Fruit fly (Drosophila melanogaster) whole organism, embryonic: Measurements from ENCODE around the gene mgr.
A peak's percentile ranks its signal among the peaks of the same experiment; 100 is the strongest.

Experiments
- CG10979 ChIP-seq: fragments of 200-800 bp; sonication (Bioruptor generic); optimal IDR thresholded peaks from 2 replicates; lab custom pipeline; 2018; ENCODE audit warnings: missing biosample characterization, mild to moderate bottlenecking, missing genetic modification characterization, moderate library complexity
- CG11696 ChIP-seq: fragments of 200-800 bp; sonication (Bioruptor generic); IDR thresholded peaks from 2 replicates; pipeline ENCODE4 v1.3.6; 2022; ENCODE audit warnings: missing biosample characterization, missing genetic modification characterization
- CG11723 ChIP-seq: fragments of 200-800 bp; sonication (Bioruptor generic); optimal IDR thresholded peaks from 2 replicates; lab custom pipeline; 2017; ENCODE audit warnings: missing biosample characterization, mild to moderate bottlenecking, missing genetic modification characterization
- CG12071 ChIP-seq: fragments of 200-800 bp; sonication (Bioruptor generic); optimal IDR thresholded peaks from 3 replicates; lab custom pipeline; 2018; ENCODE audit warnings: missing biosample characterization, mild to moderate bottlenecking, missing genetic modification characterization
- CG15073 ChIP-seq: fragments of 200-800 bp; sonication (Bioruptor generic); optimal IDR thresholded peaks from 2 replicates; lab custom pipeline; 2016; ENCODE audit warnings: missing biosample characterization, missing genetic modification characterization
- CG30403 ChIP-seq: fragments of 200-800 bp; sonication (Bioruptor generic); optimal IDR thresholded peaks from 3 replicates; lab custom pipeline; 2016; ENCODE audit warnings: missing biosample characterization, missing genetic modification characterization
- CG3065 ChIP-seq: fragments of 200-800 bp; sonication (Bioruptor generic); optimal IDR thresholded peaks from 2 replicates; lab custom pipeline; 2016; ENCODE audit warnings: missing biosample characterization, missing genetic modification characterization
- CG32772 ChIP-seq: fragments of 200-800 bp; sonication (Bioruptor generic); IDR thresholded peaks from 2 replicates; pipeline ENCODE4 v1.3.6; 2022; ENCODE audit warnings: missing biosample characterization, missing genetic modification characterization
- CG33213 ChIP-seq: fragments of 200-800 bp; sonication (Bioruptor generic); optimal IDR thresholded peaks from 3 replicates; lab custom pipeline; 2016; ENCODE audit warnings: missing biosample characterization, missing genetic modification characterization
- CG4328 ChIP-seq: fragments of 200-800 bp; sonication (Bioruptor generic); optimal IDR thresholded peaks from 3 replicates; lab custom pipeline; 2017; ENCODE audit warnings: missing biosample characterization, missing genetic modification reagents, missing genetic modification characterization
- CG43689 ChIP-seq: fragments of 200-800 bp; sonication (Bioruptor generic); IDR thresholded peaks from 2 replicates; pipeline ENCODE4 v1.3.6; 2022; ENCODE audit warnings: missing biosample characterization, missing genetic modification characterization
- CG4424 ChIP-seq: fragments of 200-800 bp; sonication (Bioruptor generic); optimal IDR thresholded peaks from 3 replicates; lab custom pipeline; 2016; ENCODE audit warnings: missing biosample characterization, missing genetic modification characterization
- CG6765 ChIP-seq: fragments of 200-800 bp; sonication (Bioruptor generic); optimal IDR thresholded peaks from 3 replicates; lab custom pipeline; 2017; ENCODE audit warnings: missing biosample characterization, mild to moderate bottlenecking, missing genetic modification characterization
- CG6791 ChIP-seq: fragments of 200-800 bp; sonication (Bioruptor generic); IDR thresholded peaks from 3 replicates; pipeline ENCODE4 v1.3.6; 2022; ENCODE audit warnings: missing biosample characterization, missing genetic modification characterization; ENCODE audit not compliant: partially characterized antibody
- CG7556 ChIP-seq: fragments of 200-800 bp; sonication (Bioruptor generic); optimal IDR thresholded peaks from 2 replicates; lab custom pipeline; 2017; ENCODE audit warnings: missing biosample characterization, mild to moderate bottlenecking, missing genetic modification characterization
- CG7987 ChIP-seq: fragments of 200-800 bp; sonication (Bioruptor generic); optimal IDR thresholded peaks from 2 replicates; lab custom pipeline; 2018; ENCODE audit warnings: missing biosample characterization, mild to moderate bottlenecking, missing genetic modification characterization, moderate library complexity
- CG8281 ChIP-seq: fragments of 200-800 bp; sonication (Bioruptor generic); optimal IDR thresholded peaks from 2 replicates; lab custom pipeline; 2018; ENCODE audit warnings: missing biosample characterization, mild to moderate bottlenecking, missing genetic modification characterization, moderate library complexity
- CG9215 ChIP-seq: fragments of 200-800 bp; sonication (Bioruptor generic); IDR thresholded peaks from 2 replicates; pipeline ENCODE4 v1.3.6; 2022; ENCODE audit warnings: missing biosample characterization, missing genetic modification characterization
- Dll ChIP-seq: fragments of 200-800 bp; sonication (Bioruptor generic); IDR thresholded peaks from 4 replicates; pipeline ENCODE4 v1.3.6; 2022; ENCODE audit warnings: missing biosample characterization, missing genetic modification characterization; ENCODE audit not compliant: partially characterized antibody
- Dp ChIP-seq: fragments of 200-800 bp; sonication (Bioruptor generic); optimal IDR thresholded peaks from 2 replicates; lab custom pipeline; 2018; ENCODE audit warnings: missing biosample characterization, mild to moderate bottlenecking, missing genetic modification characterization, moderate library complexity
- Ets97D ChIP-seq: fragments of 200-800 bp; sonication (Bioruptor generic); optimal IDR thresholded peaks from 3 replicates; lab custom pipeline; 2016; ENCODE audit warnings: missing biosample characterization, missing genetic modification characterization
- Fer2 ChIP-seq: fragments of 200-800 bp; sonication (Bioruptor generic); optimal IDR thresholded peaks from 2 replicates; lab custom pipeline; 2018; ENCODE audit warnings: missing biosample characterization, mild to moderate bottlenecking, missing genetic modification characterization, moderate library complexity
- Hr39 ChIP-seq: fragments of >200 bp; optimal IDR thresholded peaks from 2 replicates; lab custom pipeline; 2017
- MESR4 ChIP-seq: fragments of 200-800 bp; sonication (Bioruptor generic); optimal IDR thresholded peaks from 2 replicates; lab custom pipeline; 2018; ENCODE audit warnings: missing biosample characterization, mild to moderate bottlenecking, missing genetic modification characterization, moderate library complexity
- Med ChIP-seq: fragments of 200-800 bp; sonication (Bioruptor generic); peaks from one replicate; lab custom pipeline; 2016; ENCODE audit warnings: missing biosample characterization, missing genetic modification characterization, mild to moderate bottlenecking, inconsistent platforms, moderate library complexity
- NFAT ChIP-seq: fragments of 200-800 bp; sonication (Bioruptor generic); IDR thresholded peaks from 2 replicates; pipeline ENCODE4 v1.3.6; 2022; ENCODE audit warnings: missing biosample characterization, missing genetic modification characterization
- NfI ChIP-seq: fragments of 200-800 bp; sonication (Bioruptor generic); optimal IDR thresholded peaks from 3 replicates; lab custom pipeline; 2018; ENCODE audit warnings: missing biosample characterization, mild to moderate bottlenecking, missing genetic modification characterization, moderate library complexity
- Ravus ChIP-seq: fragments of 200-800 bp; sonication (Bioruptor generic); IDR thresholded peaks from 2 replicates; pipeline ENCODE4 v1.3.6; 2022; ENCODE audit warnings: missing biosample characterization, missing genetic modification characterization
- Xrp1 ChIP-seq: fragments of 200-800 bp; sonication (Bioruptor generic); IDR thresholded peaks from 2 replicates; pipeline ENCODE4 v1.3.6; 2022; ENCODE audit warnings: missing biosample characterization, missing genetic modification characterization
- ap ChIP-seq: fragments of 200-800 bp; sonication (Bioruptor generic); IDR thresholded peaks from 2 replicates; pipeline ENCODE4 v1.3.6; 2022; ENCODE audit warnings: missing biosample characterization, missing genetic modification characterization
- bbx ChIP-seq: fragments of 200-800 bp; sonication (Bioruptor generic); IDR thresholded peaks from 2 replicates; pipeline ENCODE4 v1.3.6; 2022; ENCODE audit warnings: missing biosample characterization, missing genetic modification characterization; ENCODE audit not compliant: partially characterized antibody
- br ChIP-seq: fragments of >200 bp; optimal IDR thresholded peaks from 2 replicates; lab custom pipeline; 2017
- btn ChIP-seq: fragments of 200-800 bp; sonication (Bioruptor generic); optimal IDR thresholded peaks from 2 replicates; lab custom pipeline; 2016; ENCODE audit warnings: missing biosample characterization, missing genetic modification characterization
- crp ChIP-seq, 2 experiments: fragments of 200-800 bp; sonication (Bioruptor generic); optimal IDR thresholded peaks; 2 replicates in 1 of 2; 3 replicates in 1 of 2; lab custom pipeline; 2017; ENCODE audit warnings: missing biosample characterization in 2 of 2, missing genetic modification characterization in 2 of 2, mild to moderate bottlenecking in 1 of 2, moderate library complexity in 1 of 2
- cwo ChIP-seq: fragments of 200-800 bp; sonication (Bioruptor generic); optimal IDR thresholded peaks from 3 replicates; lab custom pipeline; 2017; ENCODE audit warnings: missing biosample characterization, missing genetic modification characterization, mild to moderate bottlenecking, moderate library complexity, missing genetic modification reagents
- dimm ChIP-seq: fragments of 200-800 bp; sonication (Bioruptor generic); IDR thresholded peaks from 2 replicates; pipeline ENCODE4 v1.3.6; 2022; ENCODE audit warnings: missing biosample characterization, missing genetic modification characterization
- gcm ChIP-seq: fragments of 200-800 bp; sonication (Bioruptor generic); optimal IDR thresholded peaks from 2 replicates; lab custom pipeline; 2019; ENCODE audit warnings: missing biosample characterization, mild to moderate bottlenecking, missing genetic modification characterization, moderate library complexity
- lmd ChIP-seq: fragments of 200-800 bp; sonication (Bioruptor generic); IDR thresholded peaks from 2 replicates; pipeline ENCODE4 v1.3.6; 2022; ENCODE audit warnings: missing biosample characterization, missing genetic modification characterization
- lola ChIP-seq, 3 experiments: fragments of >200 bp in 2 of 3; fragments of 200-800 bp in 1 of 3; sonication (Bioruptor generic) in 1 of 3; optimal IDR thresholded peaks; 2 replicates each; lab custom pipeline; 2017 to 2019; ENCODE audit warnings: missing biosample characterization in 3 of 3, missing genetic modification characterization in 3 of 3, mild to moderate bottlenecking in 1 of 3, moderate library complexity in 1 of 3
- mld ChIP-seq: fragments of 200-800 bp; sonication (Bioruptor generic); IDR thresholded peaks from 3 replicates; pipeline ENCODE4 v1.3.6; 2022; ENCODE audit warnings: missing biosample characterization, missing genetic modification characterization; ENCODE audit not compliant: partially characterized antibody
- otp ChIP-seq: fragments of 200-800 bp; sonication (Bioruptor generic); IDR thresholded peaks from 3 replicates; pipeline ENCODE4, ENCODE4 v1.3.6; 2022; ENCODE audit warnings: missing biosample characterization, missing genetic modification characterization
- pho ChIP-seq: fragments of 200-800 bp; sonication (Bioruptor generic); optimal IDR thresholded peaks from 2 replicates; lab custom pipeline; 2016; ENCODE audit warnings: missing biosample characterization, missing genetic modification characterization
- ssp ChIP-seq: fragments of 200-800 bp; sonication (Bioruptor generic); IDR thresholded peaks from 2 replicates; pipeline ENCODE4 v1.3.6; 2022; ENCODE audit warnings: missing biosample characterization, missing genetic modification characterization
- tin ChIP-seq: fragments of 200-800 bp; sonication (Bioruptor generic); optimal IDR thresholded peaks from 3 replicates; lab custom pipeline; 2016; ENCODE audit warnings: missing biosample characterization, missing genetic modification characterization
- tio ChIP-seq: fragments of 200-800 bp; sonication (Bioruptor generic); optimal IDR thresholded peaks from 2 replicates; lab custom pipeline; 2017; ENCODE audit warnings: missing biosample characterization, missing genetic modification characterization, inconsistent platforms
- tna ChIP-seq: fragments of 200-800 bp; sonication (Bioruptor generic); IDR thresholded peaks from 2 replicates; pipeline ENCODE4 v1.3.6; 2022; ENCODE audit warnings: missing biosample characterization, missing genetic modification characterization; ENCODE audit not compliant: partially characterized antibody
- trh ChIP-seq: fragments of 200-800 bp; sonication (Bioruptor generic); optimal IDR thresholded peaks from 2 replicates; lab custom pipeline; 2016; ENCODE audit warnings: missing biosample characterization, missing genetic modification characterization
- twi ChIP-seq: fragments of 200-800 bp; optimal IDR thresholded peaks from 2 replicates; lab custom pipeline; 2019; ENCODE audit warnings: missing biosample characterization, mild to moderate bottlenecking, missing genetic modification characterization, moderate library complexity
- vnd ChIP-seq: fragments of 200-800 bp; sonication (Bioruptor generic); IDR thresholded peaks from 3 replicates; pipeline ENCODE4 v1.3.6; 2022; ENCODE audit warnings: missing biosample characterization, missing genetic modification characterization; ENCODE audit not compliant: partially characterized antibody
- zfh1 ChIP-seq: fragments of 200-800 bp; sonication (Bioruptor generic); IDR thresholded peaks from 3 replicates; pipeline ENCODE4 v1.3.6; 2022; ENCODE audit warnings: missing biosample characterization, missing genetic modification characterization
- zfh2 ChIP-seq: fragments of 200-800 bp; sonication (Bioruptor generic); optimal IDR thresholded peaks from 2 replicates; lab custom pipeline; 2016; ENCODE audit warnings: missing biosample characterization, missing genetic modification characterization

Gene mgr

dm6 chr3R:11392805-11393204, 16.9 kb downstream of the mgr start (continued):
- TF ChIP-seq zfh2 (GFP tag; lab: Kevin White, UChicago) = no peak
- peak; percentile 45; the same call in 1 of the 2 replicates for TF ChIP-seq ssp (GFP tag; lab: Robert Waterston, UW)
- TF ChIP-seq CG33213 = peak; percentile 83
- TF ChIP-seq CG7556 (GFP tag; lab: Kevin White, UChicago) = no peak
- no peak for TF ChIP-seq crp (GFP tag; optimal IDR thresholded peaks at IDR 0.05; lab: Kevin White, UChicago)
- peak; percentile 57 for TF ChIP-seq CG32772 (GFP tag; lab: Robert Waterston, UW)
- TF ChIP-seq mld (GFP tag; lab: Robert Waterston, UW) = no peak
- TF ChIP-seq btn (GFP tag; lab: Kevin White, UChicago) = peak; percentile 64
- TF ChIP-seq tin (GFP tag; lab: Kevin White, UChicago) = peak; percentile 57
- peak; percentile 67 for TF ChIP-seq ap
- no peak for TF ChIP-seq cwo (GFP tag; lab: Kevin White, UChicago)
- TF ChIP-seq Fer2 (tag; lab: Kevin White, UChicago) = peak; percentile 44
- peak; percentile 41 for TF ChIP-seq CG6765 (GFP tag; lab: Kevin White, UChicago)
- TF ChIP-seq lmd (GFP tag; lab: Robert Waterston, UW) = peak; percentile 36; the same call in 1 of the 2 replicates
- peak; percentile 29 for TF ChIP-seq tio (GFP tag; lab: Kevin White, UChicago)
- peak; percentile 77 for TF ChIP-seq CG4424 (GFP tag; lab: Kevin White, UChicago)
- TF ChIP-seq pho (GFP tag; lab: Kevin White, UChicago) = no peak
- peak; percentile 39 for TF ChIP-seq CG8281 (tag; lab: Kevin White, UChicago)
- TF ChIP-seq gcm (GFP tag; lab: Kevin White, UChicago) = no peak
- TF ChIP-seq lola (GFP tag; optimal IDR thresholded peaks at IDR 0.05; lab: Kevin White, UChicago) = no peak
- TF ChIP-seq dimm (GFP tag; lab: Robert Waterston, UW) = peak; percentile 40; the same call in 1 of the 2 replicates
- TF ChIP-seq vnd = no peak
- TF ChIP-seq CG43689 (GFP tag; lab: Robert Waterston, UW) = peak; percentile 52; the same call in 1 of the 2 replicates
- TF ChIP-seq NFAT (GFP tag; lab: Robert Waterston, UW) = peak; percentile 26; the same call in 1 of the 2 replicates
- peak; percentile 92 for TF ChIP-seq zfh1
- peak; percentile 81 for TF ChIP-seq NfI
- TF ChIP-seq Hr39 = no peak
- no peak for TF ChIP-seq CG15073 (GFP tag; lab: Kevin White, UChicago)
- TF ChIP-seq CG10979 (tag; lab: Kevin White, UChicago) = no peak
- no peak for TF ChIP-seq Med (GFP tag; lab: Kevin White, UChicago)
- TF ChIP-seq br (lab: Kevin White, UChicago) = no peak
- no peak for TF ChIP-seq CG9215
- TF ChIP-seq CG6791 (GFP tag; lab: Robert Waterston, UW) = 0 out of 3 replicates have a peak, but pooled peaks have one; percentile 19
- TF ChIP-seq CG7987 (GFP tag; lab: Kevin White, UChicago) = no peak
- TF ChIP-seq CG30403 = peak; percentile 23
- TF ChIP-seq Dll (GFP tag; lab: Robert Waterston, UW) = no peak
- no peak for TF ChIP-seq CG11696 (GFP tag; lab: Robert Waterston, UW)
- TF ChIP-seq CG11723 (GFP tag; lab: Kevin White, UChicago) = peak; percentile 69
- peak; percentile 53; the same call in 1 of the 2 replicates for TF ChIP-seq Xrp1 (GFP tag; lab: Robert Waterston, UW)
- TF ChIP-seq Dp = no peak
- TF ChIP-seq bbx (GFP tag; lab: Robert Waterston, UW) = no peak
- peak; percentile 98 for TF ChIP-seq Ets97D (GFP tag; lab: Kevin White, UChicago)
- no peak for TF ChIP-seq tna
- peak; percentile 79 for TF ChIP-seq otp (GFP tag; lab: Robert Waterston, UW)
- no peak for TF ChIP-seq twi (tag; lab: Kevin White, UChicago)
- TF ChIP-seq CG12071 = no peak
- peak; percentile 51 for TF ChIP-seq CG3065 (GFP tag; lab: Kevin White, UChicago)
- TF ChIP-seq Ravus (GFP tag; lab: Robert Waterston, UW) = no peak
- no peak for TF ChIP-seq MESR4 (GFP tag; lab: Kevin White, UChicago)
- TF ChIP-seq trh (GFP tag; lab: Kevin White, UChicago) = peak; percentile 60
- peak; percentile 65 for TF ChIP-seq CG4328
